Worm (Caenorhabditis elegans) whole organism, early embryonic: ENCODE data around the gene srab-17.

Experiments
- B0310.2 ChIP-seq: sonication (generic microtip); optimal IDR thresholded peaks from 2 replicates; lab custom pipeline; 2016; ENCODE audit warnings: mild to moderate bottlenecking, missing genetic modification characterization, missing compliant biosample characterization
- F13C5.2 ChIP-seq: sonication (generic microtip); optimal IDR thresholded peaks from 2 replicates; lab custom pipeline; 2017; ENCODE audit warnings: mild to moderate bottlenecking, missing genetic modification characterization, inconsistent platforms, missing compliant biosample characterization
- aly-1 ChIP-seq: sonication (generic microtip); optimal IDR thresholded peaks from 2 replicates; lab custom pipeline; 2016; ENCODE audit warnings: missing genetic modification characterization, missing compliant biosample characterization
- ama-1 ChIP-seq: fragments of 150-350 bp; optimal IDR thresholded peaks from 2 replicates; lab custom pipeline; 2014
- ceh-13 ChIP-seq: fragments of 200-800 bp; sonication (Bioruptor generic); optimal IDR thresholded peaks from 2 replicates; lab custom pipeline; 2018; ENCODE audit warnings: mild to moderate bottlenecking, missing genetic modification characterization, missing compliant biosample characterization
- ceh-36 ChIP-seq: sonication (generic microtip); optimal IDR thresholded peaks from 2 replicates; lab custom pipeline; 2016; ENCODE audit warnings: missing genetic modification characterization, inconsistent platforms, missing compliant biosample characterization
- ets-7 ChIP-seq: sonication (generic microtip); optimal IDR thresholded peaks from 2 replicates; lab custom pipeline; 2016; ENCODE audit warnings: missing genotype, missing genetic modification characterization, missing compliant biosample characterization
- flt-1 ChIP-seq: fragments of 200-800 bp; sonication (Bioruptor generic); IDR thresholded peaks from 2 replicates; pipeline ENCODE4 v1.3.6; 2022; ENCODE audit warnings: missing genetic modification characterization, missing compliant biosample characterization
- hmbx-1 ChIP-seq: sonication (generic microtip); optimal IDR thresholded peaks from 2 replicates; lab custom pipeline; 2016; ENCODE audit warnings: mild to moderate bottlenecking, missing genetic modification characterization, missing compliant biosample characterization
- hmg-4 ChIP-seq: fragments of 200-800 bp; sonication (Bioruptor generic); optimal IDR thresholded peaks from 2 replicates; lab custom pipeline; 2018; ENCODE audit warnings: mild to moderate bottlenecking, missing genetic modification characterization, missing compliant biosample characterization
- hnd-1 ChIP-seq: sonication (generic microtip); optimal IDR thresholded peaks from 2 replicates; lab custom pipeline; 2016; ENCODE audit warnings: missing genetic modification characterization, missing compliant biosample characterization
- pes-1 ChIP-seq: fragments of 200-800 bp; sonication (Bioruptor generic); IDR thresholded peaks from 2 replicates; pipeline ENCODE4 v1.3.6; 2022; ENCODE audit warnings: missing genetic modification reagents, missing genetic modification characterization, missing compliant biosample characterization
- scrt-1 ChIP-seq: fragments of 200-800 bp; sonication (Bioruptor generic); IDR thresholded peaks from 2 replicates; pipeline ENCODE4 v1.3.6; 2022; ENCODE audit warnings: missing genetic modification characterization, missing compliant biosample characterization
- sea-1 ChIP-seq: fragments of 200-800 bp; sonication (Bioruptor generic); conservative IDR thresholded peaks from 2 replicates; pipeline ENCODE4 v1.3.6; 2022; ENCODE audit warnings: missing genetic modification characterization, missing compliant biosample characterization
- tbx-11 ChIP-seq: fragments of 200-800 bp; sonication (Bioruptor generic); IDR thresholded peaks from 2 replicates; pipeline ENCODE4 v1.3.6; 2022; ENCODE audit warnings: missing genetic modification characterization, missing compliant biosample characterization
- tbx-37 ChIP-seq: fragments of 200-800 bp; sonication (Bioruptor generic); conservative IDR thresholded peaks from 2 replicates; pipeline ENCODE4 v1.3.6; 2022; ENCODE audit warnings: missing genetic modification reagents, missing genetic modification characterization, missing compliant biosample characterization
- tra-4 ChIP-seq: sonication (generic microtip); optimal IDR thresholded peaks from 2 replicates; lab custom pipeline; 2017; ENCODE audit warnings: missing genetic modification characterization, missing compliant biosample characterization

srab-17 gene

DNA sequence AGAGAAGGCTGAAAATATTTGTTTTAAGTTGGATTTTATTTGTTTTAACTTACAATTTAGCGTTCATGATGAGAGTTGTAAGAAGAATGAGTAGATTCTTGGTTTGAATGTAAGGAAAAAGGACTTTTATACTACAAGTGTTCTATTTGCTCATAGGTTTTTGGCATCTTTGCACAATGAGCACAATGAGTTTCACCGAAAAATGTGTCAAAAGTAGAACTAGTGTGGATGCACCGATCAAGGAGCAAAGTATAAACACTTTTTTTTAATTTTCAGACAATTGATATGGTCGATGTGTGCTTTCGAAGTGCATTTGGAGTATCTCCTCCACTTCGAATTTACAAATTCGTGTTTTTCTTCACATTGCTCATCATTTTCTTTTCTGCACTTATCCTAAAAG is 37.9 kb upstream of the srab-17 start, which contains the start of gene fipr-11:
fipr-11 (minus strand) TSS at position 101 of the 400 bp plus-strand sequence.
- no peak for TF ChIP-seq hnd-1
- TF ChIP-seq ceh-36 (tag; lab: Kevin White, UChicago), result no peak

DNA sequence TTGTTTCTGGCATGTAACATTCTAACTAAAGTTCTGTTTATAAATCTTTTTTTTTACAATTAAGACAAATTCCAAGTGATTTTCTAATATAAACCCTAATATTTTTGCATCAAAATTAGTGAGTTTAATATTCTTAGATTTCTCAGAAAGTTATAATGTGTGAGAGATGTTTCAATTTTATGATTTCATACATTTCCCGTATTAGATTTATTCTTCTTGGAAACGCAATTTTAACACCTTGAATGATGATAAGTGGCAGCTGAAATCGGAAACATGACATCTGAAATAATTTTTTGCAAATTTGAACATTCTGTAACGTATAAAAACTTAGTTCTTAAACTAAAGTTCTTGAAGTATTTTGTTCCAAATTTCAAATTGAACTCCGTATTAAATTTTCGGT is 32.9 kb upstream of the srab-17 start:
- TF ChIP-seq sea-1 (GFP tag; lab: Robert Waterston, UW) (no peak), ceh-13 (GFP tag; lab: Kevin White, UChicago) (no peak), ceh-36 (tag; lab: Kevin White, UChicago) (no peak), ets-7 (tag; lab: Kevin White, UChicago) (no peak), ama-1 (lab: Kevin White, UChicago) (no peak), F13C5.2 (tag; lab: Kevin White, UChicago) (no peak), flt-1 (GFP tag; lab: Robert Waterston, UW) (no peak), hmg-4 (no peak), hnd-1 (no peak), pes-1 (GFP tag; lab: Robert Waterston, UW) (no peak), tra-4 (no peak), hmbx-1 (tag; lab: Kevin White, UChicago) (no peak), tbx-11 (GFP tag; lab: Robert Waterston, UW) (no peak), tbx-37 (no peak), B0310.2 (tag; lab: Kevin White, UChicago) (no peak)

DNA sequence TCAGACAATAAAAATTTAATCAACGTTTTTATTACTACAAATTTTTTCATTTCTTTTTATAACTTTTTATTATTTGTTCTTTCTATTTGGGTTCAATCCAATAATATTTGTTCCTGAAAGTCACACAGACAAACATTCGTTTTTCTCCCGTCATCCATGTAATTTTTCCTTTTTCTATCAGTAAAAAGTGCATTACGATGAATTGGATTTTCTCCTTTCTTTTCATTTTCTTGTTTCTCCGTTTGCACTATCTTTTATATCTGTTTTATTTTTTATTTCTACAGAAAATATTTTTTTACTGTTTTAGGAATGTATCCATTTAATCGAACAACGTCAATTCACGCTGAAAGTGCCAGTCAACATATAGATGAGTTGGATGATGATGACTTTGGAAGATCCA is 31.1 kb upstream of the srab-17 start, which contains the start of gene egl-47:
egl-47 (plus strand) TSS at position 301 of the 400 bp plus-strand sequence.
- TF ChIP-seq ets-7 (tag; lab: Kevin White, UChicago), result no peak

DNA sequence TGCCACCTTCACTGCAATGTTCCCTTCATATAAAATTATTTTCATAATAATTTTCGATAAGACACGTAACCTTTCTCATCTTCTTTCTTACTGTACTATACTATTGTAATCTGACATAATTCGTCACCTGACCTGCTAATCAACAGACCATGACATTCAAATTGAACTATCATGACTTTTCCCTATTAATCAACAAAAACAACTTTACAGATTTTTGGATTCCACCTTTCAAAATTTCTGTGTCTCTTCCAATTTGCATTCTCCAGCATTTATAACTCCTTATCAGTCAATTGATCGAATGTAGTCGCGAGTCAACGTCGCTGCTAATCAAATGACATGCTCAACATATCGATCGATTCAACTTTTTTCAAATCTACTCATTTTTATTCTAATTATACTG is 21.4 kb upstream of the srab-17 start, which contains the start of gene fshr-1:
fshr-1 (plus strand) TSS at position 209 of the 400 bp plus-strand sequence.
- TF ChIP-seq B0310.2 (tag; lab: Kevin White, UChicago), result no peak
- TF ChIP-seq hmbx-1 (tag; lab: Kevin White, UChicago), result no peak
- TF ChIP-seq ets-7 (tag; lab: Kevin White, UChicago), result no peak
- TF ChIP-seq tbx-37, result no peak
- TF ChIP-seq ceh-36 (tag; lab: Kevin White, UChicago), result no peak

DNA sequence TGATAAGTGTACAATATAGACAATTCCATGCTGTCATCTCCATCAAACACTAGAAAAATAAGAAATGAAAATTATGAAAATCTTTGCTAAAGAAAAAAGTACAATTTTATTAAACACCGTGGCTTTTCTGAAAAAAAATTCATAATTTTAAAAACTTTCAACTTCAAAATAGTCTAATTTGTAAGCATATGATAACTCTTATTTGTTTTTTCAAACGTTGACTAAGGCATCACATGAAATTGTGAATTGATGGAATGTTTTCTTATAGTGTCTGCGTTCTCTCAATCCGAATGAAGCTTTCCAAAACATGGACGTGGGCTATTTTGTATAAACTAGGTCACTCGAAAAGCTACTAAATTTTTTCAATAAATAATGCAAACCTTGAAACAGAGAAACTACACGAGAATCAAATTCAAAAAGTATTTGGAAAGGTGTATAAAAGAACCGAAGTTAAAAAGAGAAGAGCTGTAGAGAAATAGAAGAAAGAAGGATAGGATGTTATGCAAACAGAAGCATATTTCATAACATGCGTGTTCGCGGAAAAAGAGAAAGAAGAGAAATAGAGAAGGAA is 17.8 kb upstream of the srab-17 start, which contains the start of gene clp-9:
clp-9 (minus strand) TSS at position 51 of the 571 bp plus-strand sequence.
- TF ChIP-seq sea-1 (GFP tag; lab: Robert Waterston, UW), result no peak
- no peak for TF ChIP-seq aly-1 (tag; lab: Kevin White, UChicago)
- no peak for TF ChIP-seq B0310.2 (tag; lab: Kevin White, UChicago)

DNA sequence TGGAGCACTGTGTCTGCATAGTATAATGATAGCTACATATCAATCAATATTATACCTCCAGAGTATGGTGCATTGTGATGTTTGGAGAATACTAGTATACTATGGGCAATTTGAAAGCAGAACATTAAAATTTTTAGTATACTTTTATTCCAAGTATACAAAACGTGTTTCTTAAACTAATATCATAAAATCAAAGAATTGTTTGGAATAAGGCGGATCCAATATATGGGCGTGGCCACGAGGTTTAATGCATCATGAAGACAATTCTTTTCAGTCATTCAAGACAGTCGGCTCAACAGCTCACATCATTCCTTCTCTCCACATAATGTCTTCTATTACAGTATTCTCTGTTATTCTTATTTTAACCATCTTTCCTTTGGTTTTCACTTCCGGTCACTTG is 11.7 kb upstream of the srab-17 start, which contains the start of gene sdz-31:
sdz-31 (plus strand) TSS at position 301 of the 400 bp plus-strand sequence.
- TF ChIP-seq sea-1 (GFP tag; lab: Robert Waterston, UW) (no peak), tra-4 (no peak), tbx-37 (no peak), flt-1 (GFP tag; lab: Robert Waterston, UW) (no peak), B0310.2 (tag; lab: Kevin White, UChicago) (no peak), ets-7 (tag; lab: Kevin White, UChicago) (no peak), aly-1 (tag; lab: Kevin White, UChicago) (no peak), F13C5.2 (tag; lab: Kevin White, UChicago) (no peak), ceh-13 (GFP tag; lab: Kevin White, UChicago) (no peak), hmbx-1 (tag; lab: Kevin White, UChicago) (no peak), scrt-1 (GFP tag; lab: Robert Waterston, UW) (no peak), hnd-1 (no peak), hmg-4 (no peak)

DNA sequence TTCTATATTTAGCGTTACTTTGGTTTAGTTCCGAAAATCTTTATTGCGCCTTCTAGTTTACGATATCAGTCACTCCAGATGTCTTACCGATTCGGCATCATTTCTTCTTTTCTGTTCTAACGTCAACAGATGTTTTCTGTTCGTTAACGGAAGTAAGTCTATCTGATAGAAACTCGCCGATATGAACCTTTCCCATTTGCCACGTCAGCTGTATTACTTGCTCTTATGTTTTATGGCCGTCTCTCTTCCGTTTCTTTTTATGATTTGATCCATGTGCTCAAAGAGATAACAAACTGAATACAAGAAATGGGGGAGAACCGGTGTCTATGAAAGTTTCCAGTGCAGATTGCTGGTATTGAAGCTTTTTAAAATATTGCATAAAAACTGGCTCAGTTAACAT is 11.2 kb upstream of the srab-17 start, which contains the start of gene srab-26:
srab-26 (minus strand) TSS at position 101 of the 400 bp plus-strand sequence.
- no peak for TF ChIP-seq tbx-11 (GFP tag; lab: Robert Waterston, UW)
- no peak for TF ChIP-seq ama-1 (lab: Kevin White, UChicago)
- no peak for TF ChIP-seq pes-1 (GFP tag; lab: Robert Waterston, UW)
- TF ChIP-seq aly-1 (tag; lab: Kevin White, UChicago), result no peak
- no peak for TF ChIP-seq tra-4
- no peak for TF ChIP-seq hnd-1
- no peak for TF ChIP-seq hmbx-1 (tag; lab: Kevin White, UChicago)
- no peak for TF ChIP-seq sea-1 (GFP tag; lab: Robert Waterston, UW)
- no peak for TF ChIP-seq flt-1 (GFP tag; lab: Robert Waterston, UW)
- no peak for TF ChIP-seq ceh-13 (GFP tag; lab: Kevin White, UChicago)
- no peak for TF ChIP-seq ceh-36 (tag; lab: Kevin White, UChicago)
- no peak for TF ChIP-seq tbx-37
- no peak for TF ChIP-seq ets-7 (tag; lab: Kevin White, UChicago)
- TF ChIP-seq B0310.2 (tag; lab: Kevin White, UChicago), result no peak
- TF ChIP-seq scrt-1 (GFP tag; lab: Robert Waterston, UW), result no peak
- TF ChIP-seq F13C5.2 (tag; lab: Kevin White, UChicago), result no peak
- no peak for TF ChIP-seq hmg-4

DNA sequence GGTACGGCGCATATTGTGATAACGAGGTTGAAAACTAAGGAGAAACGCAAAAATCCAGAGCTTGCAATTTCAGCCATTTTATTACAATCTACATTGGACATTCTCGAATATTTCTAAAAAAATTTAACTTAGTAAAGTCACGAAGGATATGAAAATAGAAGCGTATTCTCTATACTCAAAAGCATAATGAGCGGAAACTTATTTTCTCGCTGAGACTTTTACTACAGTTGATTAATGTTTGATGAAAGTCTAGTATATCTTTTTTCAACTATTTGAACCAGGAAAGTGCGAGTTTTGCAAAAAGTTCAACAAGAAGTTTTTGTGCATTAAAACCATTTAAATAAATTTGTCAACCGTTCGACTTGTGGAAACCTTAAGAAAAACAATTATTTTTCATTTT is 3.1 kb upstream of the srab-17 start, which contains the start of gene srab-18:
srab-18 (minus strand) TSS at position 101 of the 400 bp plus-strand sequence.
- TF ChIP-seq ets-7 (tag; lab: Kevin White, UChicago) (no peak), ceh-36 (tag; lab: Kevin White, UChicago) (no peak), B0310.2 (tag; lab: Kevin White, UChicago) (no peak), sea-1 (GFP tag; lab: Robert Waterston, UW) (no peak), pes-1 (GFP tag; lab: Robert Waterston, UW) (no peak)
